Worm (Caenorhabditis elegans) whole organism, late embryonic: ENCODE measurements around the gene col-91.

ENCODE experiments used
- ama-1 ChIP-seq: fragments of 150-350 bp; optimal IDR thresholded peaks from 2 replicates; lab custom pipeline; 2014
- elt-2 ChIP-seq: sonication (generic microtip); optimal IDR thresholded peaks from 2 replicates; lab custom pipeline; 2016; ENCODE audit warnings: missing genetic modification reagents, missing genetic modification characterization, missing compliant biosample characterization
- elt-4 ChIP-seq: sonication (generic microtip); optimal IDR thresholded peaks from 2 replicates; lab custom pipeline; 2016; ENCODE audit warnings: missing genetic modification characterization, missing compliant biosample characterization
- pag-3 ChIP-seq: sonication (generic microtip); optimal IDR thresholded peaks from 2 replicates; lab custom pipeline; 2016; ENCODE audit warnings: missing compliant biosample characterization, missing genetic modification characterization, borderline replicate concordance
- pat-9 ChIP-seq: fragments of 200-800 bp; sonication (Bioruptor generic); optimal IDR thresholded peaks from 2 replicates; lab custom pipeline; 2018; ENCODE audit warnings: mild to moderate bottlenecking, missing genetic modification characterization, moderate library complexity, missing compliant biosample characterization
- pqm-1 ChIP-seq: sonication (generic microtip); optimal IDR thresholded peaks from 2 replicates; lab custom pipeline; 2016; ENCODE audit warnings: missing genetic modification characterization, missing compliant biosample characterization
- sox-4 ChIP-seq: sonication (generic microtip); optimal IDR thresholded peaks from 2 replicates; lab custom pipeline; 2017; ENCODE audit warnings: mild to moderate bottlenecking, missing genetic modification characterization, inconsistent platforms, missing compliant biosample characterization

DNA sequence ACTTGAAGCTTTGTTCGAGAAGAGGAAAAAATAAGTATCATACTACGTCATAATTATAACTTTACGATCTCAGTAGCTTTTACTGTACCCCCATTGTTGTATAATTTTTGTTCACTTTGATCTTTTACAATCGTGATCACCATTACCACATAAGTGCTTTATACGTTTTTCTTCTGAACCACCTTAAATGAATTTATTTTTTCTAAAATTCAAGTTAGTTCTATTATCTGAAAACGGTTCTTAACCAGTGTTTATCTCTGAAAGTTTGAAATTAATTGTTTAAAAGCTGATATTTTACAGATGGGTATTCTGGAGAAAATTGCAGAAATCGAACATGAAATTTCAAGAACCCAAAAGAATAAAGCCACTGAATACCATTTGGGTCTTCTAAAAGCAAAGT is 17.9 kb downstream of the col-91 start, which contains the start of gene C02F5.3:
- TF ChIP-seq elt-2 (tag; lab: Kevin White, UChicago): no peak
- no peak for TF ChIP-seq elt-4 (tag; lab: Kevin White, UChicago)
- no peak for TF ChIP-seq ama-1 (lab: Kevin White, UChicago)
- no peak for TF ChIP-seq pag-3 (tag; lab: Kevin White, UChicago)
- TF ChIP-seq pat-9: no peak
- TF ChIP-seq sox-4 (tag; lab: Kevin White, UChicago): no peak
- no peak for TF ChIP-seq pqm-1 (tag; lab: Kevin White, UChicago)
